Worm (Caenorhabditis elegans) whole organism, L1 larva: ENCODE measurements around the gene F54E2.1.

Experiments
- C04F5.9 ChIP-seq: sonication (generic microtip); optimal IDR thresholded peaks from 2 replicates; lab custom pipeline; 2016; ENCODE audit warnings: missing genetic modification characterization, missing compliant biosample characterization
- C16A3.4 ChIP-seq: fragments of 150-350 bp; optimal IDR thresholded peaks from 2 replicates; lab custom pipeline; 2014; ENCODE audit warnings: missing biosample characterization, missing genetic modification characterization
- C34B4.2 ChIP-seq: sonication (generic microtip); optimal IDR thresholded peaks from 2 replicates; lab custom pipeline; 2017; ENCODE audit warnings: mild to moderate bottlenecking, missing genetic modification characterization, missing compliant biosample characterization
- F16B12.6 ChIP-seq: fragments of 150-350 bp; optimal IDR thresholded peaks from 2 replicates; lab custom pipeline; 2014; ENCODE audit warnings: missing biosample characterization, missing genetic modification characterization
- Y116A8C.19 ChIP-seq: sonication (generic microtip); optimal IDR thresholded peaks from 2 replicates; lab custom pipeline; 2016; ENCODE audit warnings: missing compliant biosample characterization, missing genetic modification characterization, borderline replicate concordance
- alr-1 ChIP-seq: fragments of 200-800 bp; sonication (Bioruptor generic); optimal IDR thresholded peaks from 2 replicates; lab custom pipeline; 2018; ENCODE audit warnings: borderline replicate concordance, mild to moderate bottlenecking, missing genetic modification characterization, missing compliant biosample characterization
- aly-2 ChIP-seq: fragments of 150-350 bp; optimal IDR thresholded peaks from 2 replicates; lab custom pipeline; 2014; ENCODE audit warnings: missing biosample characterization, missing genetic modification characterization
- ceh-63 ChIP-seq: fragments of 200-800 bp; sonication (Bioruptor generic); optimal IDR thresholded peaks from 2 replicates; lab custom pipeline; 2018; ENCODE audit warnings: mild to moderate bottlenecking, missing genetic modification characterization, missing compliant biosample characterization
- dpl-1 ChIP-seq, 3 experiments: fragments of 150-350 bp in 2 of 3; sonication (generic microtip) in 1 of 3; optimal IDR thresholded peaks; 2 replicates each; lab custom pipeline; 2014 to 2017; ENCODE audit warnings: missing biosample characterization in 3 of 3, missing genetic modification characterization in 3 of 3, missing genetic modification reagents in 3 of 3
- efl-1 ChIP-seq, 4 experiments: fragments of 150-350 bp; optimal IDR thresholded peaks in 3 of 4; peaks in 1 of 4; 1 replicate in 1 of 4; 2 replicates in 3 of 4; lab custom pipeline; 2014; ENCODE audit warnings: missing biosample characterization in 2 of 4, missing genetic modification characterization in 2 of 4, missing genetic modification reagents in 2 of 4
- elt-2 ChIP-seq: sonication (generic microtip); optimal IDR thresholded peaks from 2 replicates; lab custom pipeline; 2016; ENCODE audit warnings: missing genetic modification characterization, mild to moderate bottlenecking, inconsistent platforms, missing compliant biosample characterization, missing genetic modification reagents
- elt-3 ChIP-seq, 6 experiments: fragments of 150-350 bp in 1 of 6; sonication (generic microtip); optimal IDR thresholded peaks; 2 replicates each; lab custom pipeline; 2017 to 2018; ENCODE audit warnings: missing biosample characterization in 6 of 6, missing genetic modification characterization in 6 of 6, inconsistent platforms in 1 of 6
- ets-5 ChIP-seq: fragments of 200-800 bp; sonication (Bioruptor generic); IDR thresholded peaks from 2 replicates; pipeline ENCODE4 v1.3.6; 2022; ENCODE audit warnings: missing genetic modification characterization, missing compliant biosample characterization
- hlh-17 ChIP-seq: fragments of 200-800 bp; sonication (Bioruptor generic); optimal IDR thresholded peaks from 2 replicates; lab custom pipeline; 2018; ENCODE audit warnings: missing genetic modification characterization, mild to moderate bottlenecking, missing compliant biosample characterization, moderate library complexity, borderline replicate concordance
- hlh-4 ChIP-seq: sonication (generic microtip); optimal IDR thresholded peaks from 2 replicates; lab custom pipeline; 2016; ENCODE audit warnings: mild to moderate bottlenecking, missing genetic modification characterization, missing compliant biosample characterization
- hpl-2 ChIP-seq: fragments of 150-350 bp; optimal IDR thresholded peaks from 2 replicates; lab custom pipeline; 2014; ENCODE audit warnings: missing biosample characterization, missing genetic modification reagents, missing genetic modification characterization
- jun-1 ChIP-seq: fragments of 150-350 bp; optimal IDR thresholded peaks from 2 replicates; lab custom pipeline; 2014; ENCODE audit warnings: missing biosample characterization, missing genetic modification reagents, missing genetic modification characterization
- lin-13 ChIP-seq: fragments of 150-350 bp; optimal IDR thresholded peaks from 2 replicates; lab custom pipeline; 2014; ENCODE audit warnings: missing biosample characterization, missing genetic modification reagents, missing genetic modification characterization
- lin-15B ChIP-seq: fragments of 150-350 bp; sonication (generic microtip); optimal IDR thresholded peaks from 3 replicates; lab custom pipeline; 2014; ENCODE audit warnings: missing biosample characterization, missing genetic modification characterization
- lin-35 ChIP-seq, 2 experiments: fragments of 150-350 bp; optimal IDR thresholded peaks; 2 replicates each; lab custom pipeline; 2014; ENCODE audit warnings: missing biosample characterization in 2 of 2, missing genetic modification characterization in 2 of 2, missing genetic modification reagents in 2 of 2
- lir-3 ChIP-seq: sonication (generic microtip); optimal IDR thresholded peaks from 2 replicates; lab custom pipeline; 2016; ENCODE audit warnings: mild to moderate bottlenecking, missing genetic modification characterization, moderate library complexity, missing compliant biosample characterization; ENCODE audit not compliant: poor library complexity
- mef-2 ChIP-seq: fragments of 150-350 bp; optimal IDR thresholded peaks from 2 replicates; lab custom pipeline; 2014; ENCODE audit warnings: missing biosample characterization, missing genetic modification characterization
- nhr-20 ChIP-seq: sonication (generic microtip); optimal IDR thresholded peaks from 2 replicates; lab custom pipeline; 2016; ENCODE audit warnings: mild to moderate bottlenecking, missing genetic modification characterization, missing compliant biosample characterization
- nhr-47 ChIP-seq: sonication (generic microtip); optimal IDR thresholded peaks from 2 replicates; lab custom pipeline; 2016; ENCODE audit warnings: mild to moderate bottlenecking, missing genetic modification characterization, moderate library complexity, missing compliant biosample characterization
- nhr-71 ChIP-seq: sonication (generic microtip); optimal IDR thresholded peaks from 2 replicates; lab custom pipeline; 2016; ENCODE audit warnings: mild to moderate bottlenecking, missing genetic modification characterization, moderate library complexity, missing compliant biosample characterization
- nhr-85 ChIP-seq: sonication (generic microtip); peaks from one replicate; lab custom pipeline; 2016; ENCODE audit warnings: missing genetic modification characterization, inconsistent platforms, missing compliant biosample characterization
- nhr-90 ChIP-seq: sonication (generic microtip); optimal IDR thresholded peaks from 2 replicates; lab custom pipeline; 2016; ENCODE audit warnings: mild to moderate bottlenecking, missing genetic modification characterization, missing compliant biosample characterization; ENCODE audit not compliant: poor library complexity
- pqm-1 ChIP-seq: sonication (generic microtip); optimal IDR thresholded peaks from 3 replicates; lab custom pipeline; 2017; ENCODE audit warnings: missing biosample characterization, missing genetic modification characterization
- skn-1 ChIP-seq: fragments of 150-350 bp; optimal IDR thresholded peaks from 2 replicates; lab custom pipeline; 2014; ENCODE audit warnings: missing biosample characterization, missing genetic modification characterization
- sox-4 ChIP-seq: sonication (generic microtip); optimal IDR thresholded peaks from 2 replicates; lab custom pipeline; 2016; ENCODE audit warnings: missing genetic modification characterization, missing compliant biosample characterization
- tlp-1 ChIP-seq: fragments of 150-350 bp; optimal IDR thresholded peaks from 2 replicates; lab custom pipeline; 2014; ENCODE audit warnings: missing biosample characterization, missing genetic modification characterization
- unc-86 ChIP-seq: sonication (generic microtip); optimal IDR thresholded peaks from 2 replicates; lab custom pipeline; 2016; ENCODE audit warnings: missing genetic modification characterization, missing compliant biosample characterization

F54E2.1 gene

ce11 chrV:2810164-2810563 lies at the start of gene F54E2.1:
Gene F54E2.1 (plus strand): TSS chrV:2810398.
- TF ChIP-seq tlp-1, result peak; percentile 79
- no peak for TF ChIP-seq nhr-20 (tag; lab: Kevin White, UChicago)
- peak; percentile 87 for TF ChIP-seq elt-2
- peak in 1 of 2 experiments; percentile 25 for TF ChIP-seq lin-35 (GFP tag; optimal IDR thresholded peaks at IDR 0.05; lab: Kevin White, UChicago)
- no peak for TF ChIP-seq lir-3 (tag; lab: Kevin White, UChicago)
- TF ChIP-seq pqm-1 (tag; lab: Kevin White, UChicago), result peak; percentile 97

- no peak for TF ChIP-seq ets-5 (GFP tag; lab: Robert Waterston, UW)
These were observed 48.7 kb upstream of the F54E2.1 start for ce11 chrV:2761470-2761869.

ce11 chrV:2763105-2763504 lies 47.1 kb upstream of the F54E2.1 start, which contains the start of gene R05D8.7:
Gene R05D8.7 (minus strand): TSS chrV:2763208.
- no peak for TF ChIP-seq Y116A8C.19 (tag; lab: Kevin White, UChicago)
- no peak for TF ChIP-seq nhr-71 (tag; lab: Kevin White, UChicago)
- no peak for TF ChIP-seq dpl-1 (GFP tag; optimal IDR thresholded peaks at IDR 0.05; lab: Kevin White, UChicago)
- TF ChIP-seq nhr-20 (tag; lab: Kevin White, UChicago), result peak; percentile 57
- peak; percentile 32 for TF ChIP-seq skn-1 (tag; lab: Kevin White, UChicago)

DNA sequence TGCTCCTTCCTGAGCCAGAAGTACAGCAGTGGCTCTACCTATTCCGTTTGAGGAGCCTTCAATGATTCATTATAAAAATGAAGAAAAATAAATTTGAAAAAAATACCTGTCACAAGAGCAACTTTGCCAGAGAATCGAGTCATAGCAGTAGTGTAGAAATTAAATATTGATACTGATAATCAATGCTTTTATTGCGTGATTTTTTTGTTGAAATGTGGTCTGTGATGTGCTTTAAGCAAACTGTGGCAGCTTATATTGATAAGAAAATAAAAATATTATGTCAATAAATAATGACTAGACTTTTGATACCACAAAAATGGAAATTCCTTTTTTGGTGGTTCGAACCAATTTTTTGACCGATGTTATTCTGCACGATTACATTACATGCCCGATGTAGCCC lies 45.1 kb upstream of the F54E2.1 start, which contains the start of gene dhs-14:
dhs-14 (minus strand) TSS at position 149 of the 400 bp plus-strand sequence.
- TF ChIP-seq mef-2 (tag; lab: Kevin White, UChicago), result no peak
- TF ChIP-seq nhr-90 (tag; lab: Kevin White, UChicago), result no peak
- TF ChIP-seq lin-13 (GFP tag; lab: Kevin White, UChicago), result no peak
- TF ChIP-seq aly-2 (tag; lab: Kevin White, UChicago), result no peak
- no peak for TF ChIP-seq jun-1 (tag; lab: Kevin White, UChicago)
- TF ChIP-seq C04F5.9, result no peak
- TF ChIP-seq elt-2, result peak; percentile 71
- TF ChIP-seq sox-4 (tag; lab: Kevin White, UChicago), result no peak
- TF ChIP-seq F16B12.6, result no peak
- TF ChIP-seq hlh-17 (GFP tag; lab: Kevin White, UChicago), result no peak
- TF ChIP-seq unc-86 (tag; lab: Kevin White, UChicago), result no peak
- TF ChIP-seq lin-35 (GFP tag; optimal IDR thresholded peaks at IDR 0.05; lab: Kevin White, UChicago), result peak in 1 of 2 experiments; percentile 21
- TF ChIP-seq, all 84 proteins: peak for 2

ce11 chrV:2767465-2767864 lies 42.7 kb upstream of the F54E2.1 start, which contains the start of gene R05D8.9:
Gene R05D8.9 (minus strand): TSS chrV:2767565.
- no peak for TF ChIP-seq C34B4.2 (tag; lab: Kevin White, UChicago)
- TF ChIP-seq nhr-47 (tag; lab: Kevin White, UChicago), result no peak
- TF ChIP-seq C16A3.4 (tag; lab: Kevin White, UChicago), result no peak
- TF ChIP-seq elt-3 (tag; optimal IDR thresholded peaks at IDR 0.05; lab: Kevin White, UChicago), result no peak
- TF ChIP-seq hpl-2 (GFP tag; lab: Kevin White, UChicago), result no peak
- TF ChIP-seq hlh-4 (tag; lab: Kevin White, UChicago), result no peak
- no peak for TF ChIP-seq efl-1 (optimal IDR thresholded peaks at IDR 0.05; lab: Kevin White, UChicago)
- TF ChIP-seq efl-1 (GFP tag; optimal IDR thresholded peaks at IDR 0.05 in 1 of 2; lab: Kevin White, UChicago), result no peak
- TF ChIP-seq sox-4 (tag; lab: Kevin White, UChicago), result no peak
- TF ChIP-seq alr-1 (tag; lab: Kevin White, UChicago), result no peak

ce11 chrV:2769754-2770153 lies 40.4 kb upstream of the F54E2.1 start, which contains the start of gene dhs-15:
Gene dhs-15 (minus strand): TSS chrV:2769854.
- TF ChIP-seq lin-15B (tag; lab: Kevin White, UChicago) (no peak), nhr-85 (peak; percentile 64), ceh-63 (GFP tag; lab: Kevin White, UChicago) (no peak)
- TF ChIP-seq, all 84 proteins: peak for 1
